Fruit fly (Drosophila melanogaster): ENCODE results near the gene Crag.

DNA sequence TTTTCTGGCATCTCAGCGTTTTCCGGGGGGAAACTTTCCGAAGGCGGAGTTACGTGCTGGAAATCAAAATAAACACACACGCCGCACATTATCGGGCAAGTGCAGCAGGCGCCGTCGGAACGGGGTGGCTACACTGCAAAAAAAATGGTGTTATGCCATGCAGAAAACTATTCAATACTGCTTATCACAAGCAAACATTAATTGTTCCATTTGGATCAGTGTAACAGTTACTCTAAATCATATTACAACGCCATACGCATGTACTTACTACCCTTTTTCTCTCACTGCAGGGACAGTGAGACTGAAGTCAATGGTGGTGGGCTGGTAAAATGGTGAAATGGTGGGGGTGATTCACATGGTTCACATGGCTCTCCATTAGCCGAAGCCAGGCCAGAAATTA, 35.3 kb downstream of the Crag start:
- TF ChIP-seq CG8119 (GFP tag; IDR thresholded peaks at IDR 0.05) (no peak), dac (GFP tag; optimal IDR thresholded peaks at IDR 0.05) (no peak), Hr38 (GFP tag; optimal IDR thresholded peaks at IDR 0.05) (no peak), CG32006 (GFP tag; optimal IDR thresholded peaks at IDR 0.05) (no peak), Smox (GFP tag; optimal IDR thresholded peaks at IDR 0.05) (no peak), CG6163 (GFP tag; IDR thresholded peaks at IDR 0.05) (no peak; the same call in 2 of the 3 replicates), lz (GFP tag; optimal IDR thresholded peaks at IDR 0.05) (no peak), Blimp-1 (GFP tag; optimal IDR thresholded peaks at IDR 0.05) (no peak), CG8319 (GFP tag; optimal IDR thresholded peaks at IDR 0.05) (no peak), CG4318 (GFP tag; optimal IDR thresholded peaks at IDR 0.05) (no peak), CG15336 (GFP tag; IDR thresholded peaks at IDR 0.05) (no peak)
